Worm (Caenorhabditis elegans): ENCODE measurements around the gene unc-22.

- TF ChIP-seq ceh-82 (tag; optimal IDR thresholded peaks at IDR 0.05) = no peak
- TF ChIP-seq nhr-28 (tag; optimal IDR thresholded peaks at IDR 0.05) = no peak
- no peak for TF ChIP-seq elt-2 (tag; optimal IDR thresholded peaks at IDR 0.05)
- TF ChIP-seq fos-1 (tag; optimal IDR thresholded peaks at IDR 0.05) = no peak
- TF ChIP-seq ceh-16 (tag; optimal IDR thresholded peaks at IDR 0.05) = no peak
- TF ChIP-seq lin-39 (tag; optimal IDR thresholded peaks at IDR 0.05) = no peak
- TF ChIP-seq nhr-77 (tag; optimal IDR thresholded peaks at IDR 0.05) = no peak
- no peak for TF ChIP-seq sea-2 (GFP tag; optimal IDR thresholded peaks at IDR 0.05)
- TF ChIP-seq skn-1 (tag; optimal IDR thresholded peaks at IDR 0.05) = no peak
- TF ChIP-seq daf-12 (tag; optimal IDR thresholded peaks at IDR 0.05) = no peak
- no peak for TF ChIP-seq eor-1 (tag; optimal IDR thresholded peaks at IDR 0.05)
- no peak for TF ChIP-seq nhr-23 (tag; optimal IDR thresholded peaks at IDR 0.05)
- no peak for TF ChIP-seq mdl-1 (tag; optimal IDR thresholded peaks at IDR 0.05)
These were observed 24.6 kb upstream of the unc-22 start for ce11 chrIV:12035422-12035821.
